Fruit fly (Drosophila melanogaster): ENCODE measurements around the gene Ack.

DNA sequence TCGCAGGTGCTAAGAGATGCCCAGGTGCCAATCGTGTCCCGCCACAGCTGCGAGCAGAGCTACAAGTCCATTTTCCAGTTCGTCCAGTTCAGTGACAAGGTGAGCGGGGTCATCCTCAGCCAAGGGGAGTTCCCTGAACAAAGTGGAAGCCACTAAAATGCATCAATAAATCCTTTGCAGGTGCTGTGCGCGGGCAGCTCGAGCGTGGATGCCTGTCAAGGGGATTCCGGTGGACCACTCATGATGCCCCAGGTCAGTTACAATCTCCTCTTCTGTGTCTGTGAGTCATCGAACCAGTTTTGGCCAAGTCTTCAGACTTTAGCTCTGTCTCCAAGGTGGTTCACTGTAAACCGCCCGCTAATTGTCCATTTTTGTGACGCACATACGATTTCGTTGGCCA lies 37.2 kb downstream of the Ack start:
- TF ChIP-seq usp (GFP tag; optimal IDR thresholded peaks at IDR 0.05) (no peak), CG31441 (GFP tag; IDR thresholded peaks at IDR 0.05) (no peak), CG30431 (GFP tag; optimal IDR thresholded peaks at IDR 0.05) (no peak), tio (GFP tag; optimal IDR thresholded peaks at IDR 0.05) (no peak)

Measured in whole organism, embryonic.